Worm (Caenorhabditis elegans) whole organism, mixed stage, embryonic: ENCODE data around the gene capg-2.
A peak's percentile ranks its signal among the peaks of the same experiment; 100 is the strongest.

Experiments used
- bed-3 ChIP-seq: fragments of 200-800 bp; sonication (Bioruptor generic); optimal IDR thresholded peaks from 3 replicates; lab custom pipeline; 2018; ENCODE audit warnings: mild to moderate bottlenecking, missing genetic modification characterization, moderate library complexity, missing compliant biosample characterization
- blmp-1 ChIP-seq: fragments of 150-350 bp; optimal IDR thresholded peaks from 2 replicates; lab custom pipeline; 2014; ENCODE audit warnings: missing biosample characterization, missing genetic modification characterization
- ceh-39 ChIP-seq: fragments of 150-350 bp; optimal IDR thresholded peaks from 2 replicates; lab custom pipeline; 2014; ENCODE audit warnings: missing biosample characterization, missing genetic modification characterization
- ceh-43 ChIP-seq: fragments of 200-800 bp; sonication (Bioruptor generic); optimal IDR thresholded peaks from 2 replicates; lab custom pipeline; 2018; ENCODE audit warnings: mild to moderate bottlenecking, missing genetic modification characterization, moderate library complexity, missing compliant biosample characterization
- ceh-83 ChIP-seq: fragments of 200-800 bp; sonication (Bioruptor generic); optimal IDR thresholded peaks from 2 replicates; lab custom pipeline; 2018; ENCODE audit warnings: mild to moderate bottlenecking, missing genetic modification characterization, missing compliant biosample characterization
- ces-1 ChIP-seq: fragments of 150-350 bp; optimal IDR thresholded peaks from 2 replicates; lab custom pipeline; 2014; ENCODE audit warnings: missing biosample characterization, missing genetic modification reagents, missing genetic modification characterization
- cnd-1 ChIP-seq: fragments of 200-800 bp; sonication (Bioruptor generic); optimal IDR thresholded peaks from 2 replicates; lab custom pipeline; 2018; ENCODE audit warnings: mild to moderate bottlenecking, missing genetic modification characterization, missing compliant biosample characterization
- drap-1 ChIP-seq: fragments of 200-800 bp; sonication (Bioruptor generic); optimal IDR thresholded peaks from 3 replicates; lab custom pipeline; 2018; ENCODE audit warnings: mild to moderate bottlenecking, missing genetic modification characterization, missing compliant biosample characterization
- elt-1 ChIP-seq: sonication (generic microtip); optimal IDR thresholded peaks from 2 replicates; lab custom pipeline; 2017; ENCODE audit warnings: missing genetic modification characterization, mild to moderate bottlenecking, missing compliant biosample characterization, antibody characterized with exemption, moderate library complexity, borderline replicate concordance; ENCODE audit not compliant: insufficient read depth
- elt-3 ChIP-seq: fragments of 150-350 bp; optimal IDR thresholded peaks from 2 replicates; lab custom pipeline; 2014; ENCODE audit warnings: missing biosample characterization, missing genetic modification characterization
- flh-1 ChIP-seq: fragments of 200-800 bp; sonication (Bioruptor generic); optimal IDR thresholded peaks from 2 replicates; lab custom pipeline; 2018; ENCODE audit warnings: mild to moderate bottlenecking, missing genetic modification characterization, moderate library complexity, missing compliant biosample characterization
- hlh-1 ChIP-seq: fragments of 150-350 bp; optimal IDR thresholded peaks from 2 replicates; lab custom pipeline; 2014; ENCODE audit warnings: missing biosample characterization, missing genetic modification reagents, missing genetic modification characterization
- lin-32 ChIP-seq: fragments of 200-800 bp; sonication (Bioruptor generic); optimal IDR thresholded peaks from 2 replicates; lab custom pipeline; 2018; ENCODE audit warnings: mild to moderate bottlenecking, missing genetic modification characterization, missing compliant biosample characterization
- lsy-2 ChIP-seq: fragments of 150-350 bp; optimal IDR thresholded peaks from 2 replicates; lab custom pipeline; 2014; ENCODE audit warnings: missing biosample characterization, missing genetic modification characterization
- mep-1 ChIP-seq: fragments of 150-350 bp; optimal IDR thresholded peaks from 2 replicates; lab custom pipeline; 2017; ENCODE audit warnings: missing biosample characterization, missing genetic modification reagents, missing genetic modification characterization, inconsistent platforms
- mls-2 ChIP-seq: sonication (generic microtip); optimal IDR thresholded peaks from 2 replicates; lab custom pipeline; 2016; ENCODE audit warnings: mild to moderate bottlenecking, missing genetic modification characterization, moderate library complexity, missing compliant biosample characterization
- nhr-12 ChIP-seq: fragments of 150-350 bp; optimal IDR thresholded peaks from 2 replicates; lab custom pipeline; 2014; ENCODE audit warnings: missing biosample characterization, missing genetic modification characterization
- nhr-2 ChIP-seq: fragments of 150-350 bp; optimal IDR thresholded peaks from 2 replicates; lab custom pipeline; 2014; ENCODE audit warnings: missing biosample characterization, missing genetic modification characterization
- nhr-237 ChIP-seq: fragments of 150-350 bp; optimal IDR thresholded peaks from 2 replicates; lab custom pipeline; 2014; ENCODE audit warnings: missing biosample characterization, missing genetic modification characterization
- nhr-28 ChIP-seq: fragments of 150-350 bp; optimal IDR thresholded peaks from 2 replicates; lab custom pipeline; 2014; ENCODE audit warnings: missing biosample characterization, missing genetic modification characterization
- nhr-76 ChIP-seq: sonication (generic microtip); optimal IDR thresholded peaks from 2 replicates; lab custom pipeline; 2017; ENCODE audit warnings: missing biosample characterization, missing genetic modification characterization
- sem-2 ChIP-seq: fragments of 200-800 bp; sonication (Bioruptor generic); optimal IDR thresholded peaks from 2 replicates; lab custom pipeline; 2018; ENCODE audit warnings: mild to moderate bottlenecking, missing genetic modification characterization, missing compliant biosample characterization
- snpc-4 ChIP-seq: fragments of 150-350 bp; optimal IDR thresholded peaks from 2 replicates; lab custom pipeline; 2014; ENCODE audit warnings: missing biosample characterization, missing genetic modification characterization
- sptf-1 ChIP-seq: sonication (generic microtip); optimal IDR thresholded peaks from 2 replicates; lab custom pipeline; 2017; ENCODE audit warnings: mild to moderate bottlenecking, missing genetic modification characterization, moderate library complexity, missing compliant biosample characterization
- tbx-8 ChIP-seq: fragments of 200-800 bp; sonication (Bioruptor generic); optimal IDR thresholded peaks from 2 replicates; lab custom pipeline; 2018; ENCODE audit warnings: mild to moderate bottlenecking, missing genetic modification characterization, moderate library complexity, missing compliant biosample characterization
- unc-120 ChIP-seq: sonication (generic microtip); optimal IDR thresholded peaks from 2 replicates; lab custom pipeline; 2017; ENCODE audit warnings: missing genetic modification characterization, missing compliant biosample characterization; ENCODE audit not compliant: poor library complexity, severe bottlenecking
- unc-39 ChIP-seq: fragments of 150-350 bp; optimal IDR thresholded peaks from 2 replicates; lab custom pipeline; 2014; ENCODE audit warnings: missing biosample characterization, missing genetic modification characterization
- unc-62 ChIP-seq: fragments of 150-350 bp; optimal IDR thresholded peaks from 2 replicates; lab custom pipeline; 2014; ENCODE audit warnings: missing biosample characterization, missing genetic modification reagents, missing genetic modification characterization
- zip-8 ChIP-seq: fragments of 150-350 bp; optimal IDR thresholded peaks from 2 replicates; lab custom pipeline; 2014; ENCODE audit warnings: missing biosample characterization, missing genetic modification characterization
- ztf-11 ChIP-seq: fragments of 150-350 bp; optimal IDR thresholded peaks from 2 replicates; lab custom pipeline; 2014; ENCODE audit warnings: missing biosample characterization, missing genetic modification characterization

The capg-2 gene

ce11 chrV:12261377-12261776, 10.3 kb upstream of the capg-2 start, which contains the start of gene tbb-6:
TSS of gene tbb-6 (plus strand) at chrV:12261531.
- TF ChIP-seq sptf-1 (tag; lab: Kevin White, UChicago), result no peak
- TF ChIP-seq nhr-28 (tag; lab: Kevin White, UChicago), result no peak
- no peak for TF ChIP-seq ceh-43
- TF ChIP-seq unc-120, result no peak
- TF ChIP-seq ztf-11 (tag; lab: Kevin White, UChicago), result no peak
- TF ChIP-seq bed-3 (GFP tag; lab: Kevin White, UChicago), result no peak
- no peak for TF ChIP-seq cnd-1 (tag; lab: Kevin White, UChicago)
- TF ChIP-seq tbx-8, result no peak
- TF ChIP-seq nhr-237 (tag; lab: Kevin White, UChicago), result no peak
- no peak for TF ChIP-seq snpc-4
- no peak for TF ChIP-seq mep-1 (tag; lab: Kevin White, UChicago)
- TF ChIP-seq ceh-39 (tag; lab: Kevin White, UChicago), result no peak

ce11 chrV:12263723-12264122, 8.0 kb upstream of the capg-2 start, which contains the start of gene ssp-35:
TSS of gene ssp-35 (minus strand) at chrV:12263823.
- TF ChIP-seq ceh-43 (no peak), snpc-4 (no peak), drap-1 (no peak), nhr-2 (no peak)

- no peak for TF ChIP-seq unc-120
- TF ChIP-seq nhr-2, result no peak
- TF ChIP-seq zip-8 (tag; lab: Kevin White, UChicago), result no peak
Observed at ce11 chrV:12269272-12269767, 2.4 kb upstream of the capg-2 start, which contains the start of gene twk-24. TSS of gene twk-24 (minus strand) at chrV:12269322.

- TF ChIP-seq blmp-1 (tag; lab: Kevin White, UChicago), result no peak
- TF ChIP-seq lsy-2, result no peak
- no peak for TF ChIP-seq bed-3 (GFP tag; lab: Kevin White, UChicago)
- no peak for TF ChIP-seq flh-1 (GFP tag; lab: Kevin White, UChicago)
- no peak for TF ChIP-seq drap-1
- TF ChIP-seq unc-62 (GFP tag; lab: Kevin White, UChicago), result no peak
- no peak for TF ChIP-seq nhr-76 (tag; lab: Kevin White, UChicago)
- TF ChIP-seq ceh-83 (GFP tag; lab: Kevin White, UChicago), result no peak
- TF ChIP-seq nhr-28 (tag; lab: Kevin White, UChicago), result no peak
- no peak for TF ChIP-seq ceh-43
- no peak for TF ChIP-seq ztf-11 (tag; lab: Kevin White, UChicago)
- TF ChIP-seq sptf-1 (tag; lab: Kevin White, UChicago), result no peak
- no peak for TF ChIP-seq lin-32 (GFP tag; lab: Kevin White, UChicago)
- no peak for TF ChIP-seq mls-2 (tag; lab: Kevin White, UChicago)
- no peak for TF ChIP-seq zip-8 (tag; lab: Kevin White, UChicago)
- no peak for TF ChIP-seq unc-39 (tag; lab: Kevin White, UChicago)
- TF ChIP-seq ces-1 (GFP tag; lab: Kevin White, UChicago), result no peak
- no peak for TF ChIP-seq hlh-1 (tag; lab: Kevin White, UChicago)
- TF ChIP-seq nhr-237 (tag; lab: Kevin White, UChicago), result no peak
- no peak for TF ChIP-seq snpc-4
Observed at ce11 chrV:12275714-12276113, 4.0 kb downstream of the capg-2 start.

- TF ChIP-seq ceh-39 (tag; lab: Kevin White, UChicago) (no peak), drap-1 (no peak), flh-1 (GFP tag; lab: Kevin White, UChicago) (no peak)
Observed at ce11 chrV:12276946-12277345, 5.3 kb downstream of the capg-2 start, which contains the start of gene bnc-1. TSS of gene bnc-1 (minus strand) at chrV:12277046.

ce11 chrV:12281508-12281907, 9.8 kb downstream of the capg-2 start:
- TF ChIP-seq zip-8 (tag; lab: Kevin White, UChicago) (peak; percentile 60), nhr-2 (peak; percentile 57), elt-1 (tag; lab: Kevin White, UChicago) (no peak), unc-62 (GFP tag; lab: Kevin White, UChicago) (no peak), ces-1 (GFP tag; lab: Kevin White, UChicago) (no peak)

ce11 chrV:12283187-12283586, 11.5 kb downstream of the capg-2 start, which contains the start of gene F55C5.10:
TSS of gene F55C5.10 (plus strand) at chrV:12283487.
- TF ChIP-seq nhr-28 (tag; lab: Kevin White, UChicago), result no peak
- TF ChIP-seq sem-2 (GFP tag; lab: Kevin White, UChicago), result no peak
- TF ChIP-seq elt-3, result no peak
- TF ChIP-seq nhr-12 (tag; lab: Kevin White, UChicago), result no peak
- TF ChIP-seq ztf-11 (tag; lab: Kevin White, UChicago), result no peak
- no peak for TF ChIP-seq ceh-43
- no peak for TF ChIP-seq nhr-2
